Worm (Caenorhabditis elegans) whole organism, midembryonic: Measurements from ENCODE around the gene F10C2.4.

Source experiments
- T22C8.4 ChIP-seq: fragments of 200-800 bp; sonication (Bioruptor generic); IDR thresholded peaks from 2 replicates; pipeline ENCODE4 v1.3.6; 2022; ENCODE audit warnings: missing genetic modification characterization, missing compliant biosample characterization
- cog-1 ChIP-seq: sonication (generic microtip); optimal IDR thresholded peaks from 2 replicates; lab custom pipeline; 2016; ENCODE audit warnings: missing genetic modification characterization, missing compliant biosample characterization
- flt-1 ChIP-seq: fragments of 200-800 bp; sonication (Bioruptor generic); IDR thresholded peaks from 2 replicates; pipeline ENCODE4 v1.3.6; 2022; ENCODE audit warnings: missing genetic modification characterization, missing compliant biosample characterization
- klf-2 ChIP-seq: fragments of 200-800 bp; sonication (Bioruptor generic); conservative IDR thresholded peaks from 2 replicates; pipeline ENCODE4 v1.3.6; 2022; ENCODE audit warnings: missing genetic modification reagents, missing genetic modification characterization, missing compliant biosample characterization
- med-1 ChIP-seq: sonication (generic microtip); optimal IDR thresholded peaks from 2 replicates; lab custom pipeline; 2017; ENCODE audit warnings: missing genetic modification characterization, mild to moderate bottlenecking, missing compliant biosample characterization, antibody characterized with exemption, missing genetic modification reagents; ENCODE audit not compliant: insufficient read depth
- ref-1 ChIP-seq: fragments of 200-800 bp; sonication (Bioruptor generic); conservative IDR thresholded peaks from 2 replicates; pipeline ENCODE4 v1.3.6; 2022; ENCODE audit warnings: missing genetic modification reagents, missing genetic modification characterization, missing compliant biosample characterization
- tab-1 ChIP-seq: fragments of 200-800 bp; sonication (Bioruptor generic); IDR thresholded peaks from 2 replicates; pipeline ENCODE4 v1.3.6; 2022; ENCODE audit warnings: missing genetic modification characterization, missing compliant biosample characterization
- ztf-23 ChIP-seq: fragments of 200-800 bp; sonication (Bioruptor generic); IDR thresholded peaks from 2 replicates; pipeline ENCODE4 v1.3.6; 2022; ENCODE audit warnings: missing genetic modification reagents, missing genetic modification characterization, missing compliant biosample characterization

DNA sequence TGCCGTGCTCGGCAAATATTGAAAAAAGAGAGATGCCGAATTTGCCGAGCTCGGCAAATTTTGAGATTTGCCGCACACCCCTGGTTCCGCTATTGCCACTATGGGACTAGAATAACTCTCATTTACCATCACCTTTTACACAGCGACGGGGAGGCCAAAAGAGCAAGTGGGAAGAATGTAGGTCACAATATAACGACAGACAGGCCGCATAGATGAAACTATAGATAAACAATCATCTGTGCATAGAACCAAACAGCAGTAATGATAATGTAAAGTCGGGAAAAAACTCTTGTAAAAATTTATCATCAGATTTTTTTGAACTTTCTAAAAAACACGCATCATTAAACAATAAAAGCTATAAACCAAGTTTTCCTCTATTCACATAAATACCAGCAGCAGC lies 27.1 kb downstream of the F10C2.4 start, which contains the start of gene kmo-2:
- no peak for TF ChIP-seq med-1 (GFP tag; lab: Kevin White, UChicago)
- no peak for TF ChIP-seq klf-2 (GFP tag; lab: Robert Waterston, UW)
- TF ChIP-seq tab-1 (GFP tag; lab: Robert Waterston, UW), result no peak
- no peak for TF ChIP-seq ref-1
- TF ChIP-seq flt-1, result no peak
- no peak for TF ChIP-seq ztf-23 (GFP tag; lab: Robert Waterston, UW)
- no peak for TF ChIP-seq cog-1 (tag; lab: Kevin White, UChicago)
- TF ChIP-seq T22C8.4 (GFP tag; lab: Robert Waterston, UW), result no peak
